Worm (Caenorhabditis elegans): Measurements from ENCODE around the gene E01G6.1.

Gene E01G6.1

DNA sequence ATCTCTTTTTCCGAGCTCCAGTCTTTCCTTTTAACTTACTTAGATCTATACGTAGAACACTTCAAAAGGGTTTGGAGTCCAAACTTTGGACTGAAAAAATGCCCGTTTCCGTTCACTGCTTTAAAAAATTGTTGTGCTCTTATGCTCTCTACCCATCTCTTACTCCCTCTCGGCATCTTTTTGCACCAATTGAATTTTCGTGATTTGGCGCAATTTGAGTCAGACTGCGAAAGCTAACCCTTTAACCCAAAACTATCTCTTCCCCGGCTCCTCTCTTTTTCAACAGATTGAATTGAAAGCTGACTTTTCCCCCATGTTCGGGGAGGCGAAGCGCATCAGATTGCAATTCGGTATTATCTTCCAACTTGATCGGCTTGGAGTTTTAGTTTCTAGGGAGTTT lies 8.5 kb upstream of the E01G6.1 start:
- TF ChIP-seq dao-5 (tag; optimal IDR thresholded peaks at IDR 0.05) = no peak
- TF ChIP-seq W03F9.2 (tag; optimal IDR thresholded peaks at IDR 0.05) = no peak
- no peak for TF ChIP-seq him-1 (tag; optimal IDR thresholded peaks at IDR 0.05)

DNA sequence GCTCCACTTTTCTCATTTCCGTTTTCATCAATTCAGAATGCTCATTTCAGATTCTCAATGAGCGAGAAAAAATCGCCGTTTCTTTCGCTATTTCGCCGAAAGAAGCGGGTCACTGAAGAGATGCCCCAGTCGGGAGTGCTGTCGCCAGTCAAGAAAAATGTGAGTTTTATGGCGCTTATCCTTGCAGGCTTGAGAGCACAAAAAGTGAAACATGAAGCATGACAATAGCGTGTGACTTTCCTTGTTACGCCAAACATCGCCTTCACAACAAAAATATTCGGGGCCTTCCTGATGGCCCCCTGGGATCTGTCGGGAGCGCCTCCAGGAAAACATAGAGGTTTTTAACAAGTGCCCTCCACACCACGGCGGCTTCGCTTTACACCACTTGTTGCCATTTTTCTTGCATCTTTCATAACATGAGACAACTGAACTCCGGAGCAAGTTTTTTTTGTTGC lies 4.1 kb upstream of the E01G6.1 start, which contains the start of gene E01G6.2:
Gene E01G6.2, plus strand, starts transcription at position 51 of the 455 bp plus-strand sequence.
- TF ChIP-seq him-1 (tag; optimal IDR thresholded peaks at IDR 0.05) (no peak), W03F9.2 (tag; optimal IDR thresholded peaks at IDR 0.05) (no peak), dao-5 (tag; optimal IDR thresholded peaks at IDR 0.05) (no peak)

DNA sequence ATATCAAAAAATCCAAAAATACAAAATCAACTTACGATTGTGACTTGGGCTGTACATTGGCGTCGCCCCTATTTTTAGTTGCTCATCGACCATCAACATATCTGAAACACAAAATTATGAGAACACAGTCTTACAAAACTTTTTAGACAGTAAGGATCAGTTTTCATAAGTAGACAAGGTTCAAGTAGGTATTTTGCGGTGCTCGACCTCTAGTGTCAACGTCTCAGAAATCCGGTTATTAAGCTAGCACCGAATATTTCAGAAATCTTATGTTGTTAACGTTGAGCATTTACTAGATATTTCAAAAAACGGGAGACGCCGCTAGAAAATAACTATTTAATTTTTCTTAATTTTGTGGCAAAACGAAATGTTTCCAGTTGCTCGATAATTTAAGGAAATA lies 10.2 kb downstream of the E01G6.1 start, which contains the start of gene otpl-8:
Gene otpl-8, minus strand, starts transcription at position 101 of the 400 bp plus-strand sequence.
- TF ChIP-seq him-1 (tag; optimal IDR thresholded peaks at IDR 0.05) = no peak
- TF ChIP-seq dao-5 (tag; optimal IDR thresholded peaks at IDR 0.05) = no peak
- no peak for TF ChIP-seq W03F9.2 (tag; optimal IDR thresholded peaks at IDR 0.05)

DNA sequence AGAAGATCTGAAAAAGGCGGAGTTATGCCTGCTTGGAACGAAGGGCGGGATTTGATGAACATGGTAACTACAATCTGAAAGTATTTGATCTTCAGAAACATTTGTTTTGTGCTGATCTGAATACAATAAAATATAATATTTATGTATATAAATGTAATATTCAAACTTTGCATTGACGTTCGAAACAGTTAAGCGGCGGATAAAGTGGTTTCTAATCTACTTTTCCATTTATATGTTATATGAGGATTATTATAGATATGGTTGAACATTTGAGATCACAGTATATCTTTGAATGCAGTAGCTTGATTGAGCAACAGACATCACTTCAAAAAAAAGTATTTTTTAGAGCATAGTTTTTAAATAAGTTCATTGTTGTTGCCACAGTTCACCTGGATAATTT lies 13.2 kb downstream of the E01G6.1 start, which contains the start of gene H19J13.2:
Gene H19J13.2, minus strand, starts transcription at position 101 of the 400 bp plus-strand sequence.
- no peak for TF ChIP-seq him-1 (tag; optimal IDR thresholded peaks at IDR 0.05)
- TF ChIP-seq dao-5 (tag; optimal IDR thresholded peaks at IDR 0.05) = no peak
- no peak for TF ChIP-seq W03F9.2 (tag; optimal IDR thresholded peaks at IDR 0.05)

DNA sequence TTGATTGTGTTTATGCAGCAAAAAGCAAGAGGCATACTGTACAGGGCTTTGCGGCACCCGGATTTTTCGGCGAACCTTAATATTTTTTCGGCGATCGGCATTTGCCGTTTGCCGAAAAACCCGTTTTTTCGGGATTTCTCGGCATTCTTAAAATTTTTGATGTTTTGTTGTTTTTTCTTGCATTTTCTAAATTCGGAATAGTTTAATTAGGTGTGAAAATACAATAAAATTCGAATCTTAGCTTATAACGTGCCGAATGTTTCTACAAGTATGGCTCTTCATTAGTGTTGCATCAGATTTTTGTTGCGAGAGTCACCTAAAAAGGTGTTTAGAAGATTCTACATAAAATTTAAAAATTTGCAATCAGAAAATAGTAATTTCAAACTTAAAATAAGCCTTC lies 14.9 kb downstream of the E01G6.1 start, which contains the start of gene C04B4.6:
Gene C04B4.6, minus strand, starts transcription at position 101 of the 400 bp plus-strand sequence.
- no peak for TF ChIP-seq W03F9.2 (tag; optimal IDR thresholded peaks at IDR 0.05)
- no peak for TF ChIP-seq him-1 (tag; optimal IDR thresholded peaks at IDR 0.05)
- TF ChIP-seq dao-5 (tag; optimal IDR thresholded peaks at IDR 0.05) = no peak

DNA sequence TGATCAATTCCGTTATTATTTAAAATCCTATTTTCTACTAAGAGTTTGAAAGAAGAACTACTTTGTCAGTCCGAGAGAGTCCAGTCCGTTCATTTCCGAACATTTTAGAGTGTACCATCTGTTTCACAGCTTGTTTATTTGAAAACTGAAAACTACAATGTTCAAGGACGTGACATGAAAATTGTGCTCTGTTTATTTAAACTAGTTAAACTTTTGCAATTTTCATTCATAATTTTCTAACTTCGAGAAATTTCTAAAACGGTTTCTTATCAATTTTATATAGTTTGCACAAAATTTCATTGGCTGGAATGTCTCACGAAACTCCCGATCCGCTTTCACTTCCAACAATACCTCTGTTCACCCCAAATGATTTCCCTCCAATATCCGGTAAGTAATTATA lies 19.8 kb downstream of the E01G6.1 start, which contains the start of gene C04B4.1:
Gene C04B4.1, plus strand, starts transcription at position 301 of the 400 bp plus-strand sequence.
- TF ChIP-seq him-1 (tag; optimal IDR thresholded peaks at IDR 0.05) (no peak), dao-5 (tag; optimal IDR thresholded peaks at IDR 0.05) (no peak), W03F9.2 (tag; optimal IDR thresholded peaks at IDR 0.05) (no peak)

DNA sequence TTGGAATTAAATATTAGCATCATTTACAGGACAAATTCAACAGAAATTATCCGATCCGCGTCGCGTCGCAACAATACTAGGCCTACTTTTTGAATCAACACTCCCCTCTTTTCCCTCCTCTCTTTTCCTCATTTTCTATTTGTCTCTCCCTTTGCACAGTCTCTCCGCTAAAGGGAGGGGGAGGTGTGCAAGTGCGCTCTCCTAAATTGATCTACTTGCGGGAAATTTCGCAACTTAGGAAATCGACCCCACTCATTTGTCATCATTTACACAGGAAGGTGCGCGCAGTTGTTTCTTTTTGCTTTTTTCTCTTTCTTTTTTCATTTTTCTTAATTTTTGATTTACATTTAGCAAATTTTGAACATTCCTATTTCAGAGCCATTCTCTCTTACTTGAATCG lies 22.2 kb downstream of the E01G6.1 start, which contains the start of gene C04B4.2:
Gene C04B4.2, plus strand, starts transcription at position 371 of the 400 bp plus-strand sequence.
- TF ChIP-seq him-1 (tag; optimal IDR thresholded peaks at IDR 0.05) (no peak), dao-5 (tag; optimal IDR thresholded peaks at IDR 0.05) (no peak), W03F9.2 (tag; optimal IDR thresholded peaks at IDR 0.05) (no peak)

ce11 chrX:12284161-12284560 lies 23.5 kb downstream of the E01G6.1 start:
- TF ChIP-seq him-1 (tag; optimal IDR thresholded peaks at IDR 0.05) = no peak
- TF ChIP-seq dao-5 (tag; optimal IDR thresholded peaks at IDR 0.05) = no peak
- no peak for TF ChIP-seq W03F9.2 (tag; optimal IDR thresholded peaks at IDR 0.05)

DNA sequence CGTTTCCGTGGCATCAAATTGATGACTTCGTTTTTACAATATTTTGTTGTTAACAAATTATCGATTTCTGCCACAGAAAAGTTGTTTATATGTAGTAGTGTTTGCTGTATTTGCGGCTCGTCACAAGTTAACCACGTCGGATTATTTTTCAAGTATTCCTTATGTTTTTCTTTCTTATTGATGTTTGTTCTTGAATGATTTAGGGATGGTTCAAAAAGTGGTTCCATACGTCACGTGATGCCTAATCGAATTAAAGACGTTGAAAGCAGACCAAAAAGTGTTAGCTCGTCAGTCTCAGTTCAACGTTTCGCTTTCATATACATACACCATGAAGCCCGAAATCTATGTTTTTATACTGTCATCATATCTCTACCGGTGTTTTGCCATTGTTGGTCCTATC lies 24.8 kb downstream of the E01G6.1 start, which contains the start of gene lips-2:
Gene lips-2, plus strand, starts transcription at position 301 of the 400 bp plus-strand sequence.
- no peak for TF ChIP-seq W03F9.2 (tag; optimal IDR thresholded peaks at IDR 0.05)
- TF ChIP-seq him-1 (tag; optimal IDR thresholded peaks at IDR 0.05) = no peak
- no peak for TF ChIP-seq dao-5 (tag; optimal IDR thresholded peaks at IDR 0.05)

DNA sequence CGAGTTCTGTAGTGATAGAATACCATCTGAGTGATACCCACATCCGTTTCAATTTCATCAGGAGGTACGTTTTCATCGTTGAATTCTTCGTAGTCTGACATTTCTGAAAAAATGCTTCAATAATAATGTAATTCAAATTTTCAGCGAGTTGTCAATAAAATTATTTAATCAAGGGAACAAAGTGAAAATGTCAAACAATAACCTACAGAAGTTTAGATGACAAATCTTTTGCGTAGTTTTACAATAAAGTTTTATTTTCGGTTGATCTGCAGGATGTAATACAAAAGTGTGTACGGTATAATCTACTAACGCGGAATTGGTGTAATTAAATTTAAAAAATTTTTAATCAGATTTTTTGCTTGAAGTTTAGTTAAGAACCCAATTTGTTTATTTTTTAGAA lies 27.6 kb downstream of the E01G6.1 start, which contains the start of gene C04B4.5:
Gene C04B4.5, minus strand, starts transcription at position 101 of the 400 bp plus-strand sequence.
- no peak for TF ChIP-seq dao-5 (tag; optimal IDR thresholded peaks at IDR 0.05)
- TF ChIP-seq him-1 (tag; optimal IDR thresholded peaks at IDR 0.05) = no peak
- TF ChIP-seq W03F9.2 (tag; optimal IDR thresholded peaks at IDR 0.05) = no peak

- TF ChIP-seq him-1 (tag; optimal IDR thresholded peaks at IDR 0.05) = no peak
- TF ChIP-seq dao-5 (tag; optimal IDR thresholded peaks at IDR 0.05) = no peak
- TF ChIP-seq W03F9.2 (tag; optimal IDR thresholded peaks at IDR 0.05) = no peak
Measured at ce11 chrX:12290539-12290938, 29.9 kb downstream of the E01G6.1 start, which contains the start of gene C04B4.4. C04B4.4 (plus strand) TSS chrX:12290839.

DNA sequence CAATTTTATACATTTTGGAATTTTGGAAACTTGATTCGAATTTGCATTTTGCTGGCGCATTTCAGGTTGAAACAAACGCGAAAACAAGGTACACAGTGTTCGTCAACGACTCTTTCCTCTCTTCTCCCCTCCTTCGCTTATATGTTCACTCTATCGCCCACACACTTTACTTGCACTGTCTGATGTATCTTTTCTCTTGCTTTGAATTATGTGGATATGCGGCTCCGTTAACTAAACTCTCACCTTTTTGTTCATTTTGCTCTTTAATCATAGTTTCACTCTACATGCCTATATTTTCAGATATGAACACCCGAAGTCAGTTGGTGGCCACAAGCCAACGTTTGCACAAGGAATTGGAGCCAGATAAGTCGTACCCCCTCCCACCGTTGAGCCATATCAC lies 33.6 kb downstream of the E01G6.1 start, which contains the start of gene W06D11.1:
Gene W06D11.1, plus strand, starts transcription at position 301 of the 400 bp plus-strand sequence.
- TF ChIP-seq W03F9.2 (tag; optimal IDR thresholded peaks at IDR 0.05) = no peak
- no peak for TF ChIP-seq him-1 (tag; optimal IDR thresholded peaks at IDR 0.05)
- no peak for TF ChIP-seq dao-5 (tag; optimal IDR thresholded peaks at IDR 0.05)

ce11 chrX:12296392-12296791 lies 35.7 kb downstream of the E01G6.1 start, which contains the start of gene W06D11.2:
W06D11.2 (minus strand) TSS chrX:12296730.
- no peak for TF ChIP-seq him-1 (tag; optimal IDR thresholded peaks at IDR 0.05)
- no peak for TF ChIP-seq dao-5 (tag; optimal IDR thresholded peaks at IDR 0.05)
- TF ChIP-seq W03F9.2 (tag; optimal IDR thresholded peaks at IDR 0.05) = no peak

DNA sequence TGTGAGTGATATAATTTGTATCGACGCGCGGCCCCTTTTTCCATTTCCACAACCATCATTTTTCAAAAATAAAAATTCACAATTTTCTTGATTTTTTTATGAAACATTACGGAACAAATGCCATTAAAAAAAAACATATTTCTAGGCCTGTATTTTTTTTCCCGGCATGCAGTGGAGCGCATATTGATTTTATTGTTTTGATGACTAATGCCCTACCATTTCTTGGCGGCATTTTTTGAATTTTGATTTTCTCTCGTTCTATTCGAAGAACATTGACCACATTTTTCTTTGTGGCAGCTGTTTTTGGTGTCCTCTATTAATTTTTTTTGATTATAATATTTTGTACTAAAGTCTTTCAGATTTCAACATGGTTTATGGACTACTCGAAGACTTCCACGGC lies 37.6 kb downstream of the E01G6.1 start, which contains the start of gene W06D11.3:
Gene W06D11.3, plus strand, starts transcription at position 360 of the 400 bp plus-strand sequence.
- TF ChIP-seq dao-5 (tag; optimal IDR thresholded peaks at IDR 0.05) (no peak), W03F9.2 (tag; optimal IDR thresholded peaks at IDR 0.05) (no peak), him-1 (tag; optimal IDR thresholded peaks at IDR 0.05) (no peak)

All from whole organism, L4/young adult.